Worm (Caenorhabditis elegans) whole organism, L1 larva: ENCODE results near the gene C04F6.9.

Experiments
- nhr-77 ChIP-seq: fragments of 150-350 bp; optimal IDR thresholded peaks from 2 replicates; lab custom pipeline; 2014; ENCODE audit warnings: missing biosample characterization, missing genetic modification characterization
- ztf-11 ChIP-seq, 2 experiments: sonication (generic microtip); optimal IDR thresholded peaks; 2 replicates each; lab custom pipeline; 2016 to 2017; ENCODE audit warnings: missing genetic modification characterization in 2 of 2, missing biosample characterization in 1 of 2, missing compliant biosample characterization in 1 of 2

ce11 chrX:3362378-3362777 lies 39.4 kb upstream of the C04F6.9 start, which contains the start of gene dhs-26:
- TF ChIP-seq nhr-77 (tag; lab: Kevin White, UChicago) (no peak), ztf-11 (tag; optimal IDR thresholded peaks at IDR 0.05; lab: Kevin White, UChicago) (no peak)
